Worm (Caenorhabditis elegans): Measurements from ENCODE around the gene sru-27.

The sru-27 gene

DNA sequence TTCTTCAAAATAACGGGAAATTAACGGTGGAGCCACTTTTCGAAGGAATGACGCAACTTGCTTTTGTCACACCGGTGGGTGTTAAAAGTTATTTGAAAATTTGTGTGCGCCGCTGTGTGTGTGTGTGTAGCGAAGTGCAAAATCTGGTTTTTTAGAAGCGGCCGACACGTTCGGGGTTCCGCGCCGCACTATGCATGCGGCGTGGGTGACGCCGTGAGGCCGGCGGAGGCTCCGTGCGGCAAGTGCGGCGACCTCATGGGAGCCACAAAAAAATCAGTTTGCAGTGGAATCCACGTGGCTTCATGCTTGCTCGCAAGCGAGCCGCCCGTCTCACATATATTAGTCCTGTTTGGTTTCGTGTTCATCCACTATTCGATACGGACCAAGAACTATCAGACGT, 44.0 kb upstream of the sru-27 start:
- TF ChIP-seq T23F11.4 (GFP tag; optimal IDR thresholded peaks at IDR 0.05) (no peak), C08G9.2 (tag; optimal IDR thresholded peaks at IDR 0.05) (no peak), unc-42 (tag; optimal IDR thresholded peaks at IDR 0.05) (no peak), ceh-19 (GFP tag; optimal IDR thresholded peaks at IDR 0.05) (no peak), ama-1 (optimal IDR thresholded peaks at IDR 0.05) (no peak), hlh-6 (tag; optimal IDR thresholded peaks at IDR 0.05) (no peak), mec-3 (tag; optimal IDR thresholded peaks at IDR 0.05; ENCODE audit: borderline replicate concordance) (no peak), K09A11.1 (tag; optimal IDR thresholded peaks at IDR 0.05; ENCODE audit: insufficient read depth) (no peak), ceh-45 (GFP tag; IDR thresholded peaks at IDR 0.05) (no peak), unc-86 (tag; optimal IDR thresholded peaks at IDR 0.05) (no peak), ceh-14 (tag; optimal IDR thresholded peaks at IDR 0.05) (no peak), hlh-30 (tag; optimal IDR thresholded peaks at IDR 0.05; ENCODE audit: insufficient read depth) (no peak)

DNA sequence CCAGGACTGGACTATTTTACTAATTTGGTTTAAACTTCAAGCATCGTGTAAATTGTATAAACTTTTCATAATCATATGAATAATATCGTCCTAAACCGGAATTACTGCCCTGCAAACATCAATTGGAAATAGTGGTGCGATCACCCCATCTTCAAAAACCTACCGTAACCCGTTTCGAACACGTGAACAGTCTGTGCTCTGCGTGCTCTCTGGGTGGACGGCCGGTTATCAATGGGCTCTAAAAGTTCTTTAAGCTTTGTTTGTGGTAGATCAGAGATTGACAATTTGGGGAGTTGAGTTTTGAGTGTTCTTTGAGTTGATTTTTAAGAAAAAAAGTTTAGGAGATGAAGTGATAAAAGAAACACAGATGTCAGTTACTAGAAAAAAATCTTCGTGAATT, 42.6 kb upstream of the sru-27 start:
- TF ChIP-seq sdc-2 (tag; optimal IDR thresholded peaks at IDR 0.05): no peak
- no peak for TF ChIP-seq eyg-1 (tag; optimal IDR thresholded peaks at IDR 0.05)

DNA sequence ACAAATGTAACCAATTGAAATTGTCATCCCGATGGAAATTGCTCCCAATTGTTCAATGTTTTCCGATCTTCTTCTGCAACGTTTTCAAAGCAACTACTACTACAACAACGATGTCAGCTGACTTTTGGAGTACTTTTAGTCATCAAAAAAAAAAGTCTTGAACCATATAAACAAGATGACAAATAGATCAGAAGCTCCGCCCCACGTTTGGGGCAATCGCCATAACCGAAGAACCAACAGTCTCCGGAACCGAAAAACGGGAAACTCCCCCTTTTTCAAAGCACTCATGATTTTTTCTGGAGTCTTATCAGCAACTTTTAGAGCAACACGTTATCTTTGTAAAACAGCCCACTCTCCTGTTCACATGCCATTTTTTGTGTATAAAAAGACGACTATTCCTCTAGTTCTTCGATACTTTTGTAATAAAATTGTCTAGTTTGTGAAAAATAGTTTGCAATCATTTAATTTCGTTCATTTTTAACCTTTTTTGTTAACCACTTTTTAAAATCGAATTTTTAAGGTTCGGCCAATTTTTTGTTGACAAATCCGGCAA, 39.8 kb upstream of the sru-27 start:
- no peak for TF ChIP-seq ztf-16 (tag; optimal IDR thresholded peaks at IDR 0.05)
- TF ChIP-seq hlh-6 (tag; optimal IDR thresholded peaks at IDR 0.05): no peak
- TF ChIP-seq pha-4 (tag; optimal IDR thresholded peaks at IDR 0.05): no peak
- no peak for TF ChIP-seq ama-1 (optimal IDR thresholded peaks at IDR 0.05)
- peak; percentile 68 for TF ChIP-seq elt-2 (tag; optimal IDR thresholded peaks at IDR 0.05)
- TF ChIP-seq ceh-48 (tag; optimal IDR thresholded peaks at IDR 0.05): no peak
- TF ChIP-seq fax-1 (tag; optimal IDR thresholded peaks at IDR 0.05): no peak
- TF ChIP-seq unc-42 (tag; optimal IDR thresholded peaks at IDR 0.05): no peak

DNA sequence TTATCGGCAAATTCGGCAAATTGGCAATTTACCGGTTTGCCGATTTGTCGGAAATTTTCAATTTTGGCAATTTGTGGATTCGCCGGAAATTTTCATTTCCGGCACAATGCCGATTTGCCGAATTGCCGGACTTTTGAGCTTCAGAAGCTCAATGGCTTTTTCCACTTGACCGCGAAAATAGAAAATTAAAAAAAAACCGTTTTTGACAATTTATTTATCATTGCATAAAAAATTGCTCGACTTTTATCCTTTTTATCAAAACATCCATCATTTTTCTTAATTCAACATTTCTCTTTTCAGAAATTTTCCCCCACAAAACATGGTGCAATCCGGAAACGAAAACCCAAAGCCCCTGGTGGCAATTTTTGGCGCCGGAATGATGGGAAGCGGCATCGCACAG, 39.2 kb upstream of the sru-27 start, which contains the start of gene hacd-1:
hacd-1 (plus strand) TSS at position 301 of the 400 bp plus-strand sequence.
- no peak for TF ChIP-seq tbx-7 (tag; optimal IDR thresholded peaks at IDR 0.05)
- TF ChIP-seq nhr-232 (tag; optimal IDR thresholded peaks at IDR 0.05): no peak
- TF ChIP-seq pag-3 (tag; optimal IDR thresholded peaks at IDR 0.05; ENCODE audit: borderline replicate concordance): no peak

DNA sequence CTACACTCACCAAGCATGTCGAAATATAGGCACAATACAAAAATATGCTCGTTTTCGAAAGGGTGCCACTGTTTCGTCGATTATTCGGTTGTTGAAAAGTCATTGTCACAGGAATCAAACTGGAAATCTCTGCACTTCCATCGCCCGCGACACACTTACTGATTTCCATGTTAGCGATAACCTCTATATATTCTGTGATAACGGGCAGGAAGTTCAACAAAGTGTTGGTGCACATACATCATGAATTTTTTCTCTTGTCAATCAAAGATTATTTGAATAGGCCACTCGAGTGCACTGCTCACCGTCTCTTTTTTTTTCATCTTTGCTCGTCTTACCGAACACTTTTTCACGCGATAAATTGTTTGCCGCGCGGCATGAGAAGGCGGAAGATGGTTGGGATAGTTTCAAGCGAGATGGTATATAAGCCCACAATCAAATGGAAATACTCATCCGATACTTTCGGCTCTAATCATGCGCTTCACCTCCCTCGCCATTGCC, 34.6 kb upstream of the sru-27 start, which contains the start of the genes fpn-1.2 and pqn-54:
fpn-1.2 (minus strand) TSS at position 157 of the 498 bp plus-strand sequence.
pqn-54 (plus strand) TSS at position 448 of the 498 bp plus-strand sequence.
- TF ChIP-seq ahr-1 (tag; optimal IDR thresholded peaks at IDR 0.05) (no peak), tbx-7 (tag; optimal IDR thresholded peaks at IDR 0.05) (no peak), elt-4 (tag; optimal IDR thresholded peaks at IDR 0.05) (no peak), C08G9.2 (tag; optimal IDR thresholded peaks at IDR 0.05) (no peak), ztf-16 (tag; optimal IDR thresholded peaks at IDR 0.05) (no peak), elt-2 (tag; optimal IDR thresholded peaks at IDR 0.05) (peak; percentile 27)

DNA sequence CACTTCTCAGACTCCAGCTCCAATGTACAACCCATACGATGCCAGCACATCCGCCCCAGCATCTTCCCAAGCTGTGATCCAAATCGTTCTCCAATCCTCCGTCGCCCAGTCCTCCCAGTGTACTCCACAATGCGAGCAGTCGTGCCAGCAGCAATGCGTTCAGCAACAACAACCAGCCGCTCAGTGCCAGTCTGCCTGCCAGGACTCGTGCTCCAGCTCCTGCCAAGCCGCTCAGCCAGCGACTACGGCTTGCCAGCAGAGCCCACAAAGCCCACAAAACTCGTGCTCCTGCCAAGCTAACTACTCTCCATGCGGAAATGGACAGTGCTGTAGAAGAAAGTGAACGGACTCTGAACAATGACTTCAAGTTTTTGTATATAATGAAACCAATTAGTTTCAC, 33.3 kb upstream of the sru-27 start:
- no peak for TF ChIP-seq Y22D7AL.16 (tag; optimal IDR thresholded peaks at IDR 0.05)
- no peak for TF ChIP-seq tbx-7 (tag; optimal IDR thresholded peaks at IDR 0.05)
- no peak for TF ChIP-seq unc-42 (tag; optimal IDR thresholded peaks at IDR 0.05)
- no peak for TF ChIP-seq K02D7.2 (tag; optimal IDR thresholded peaks at IDR 0.05)
- peak; percentile 48 for TF ChIP-seq elt-4 (tag; optimal IDR thresholded peaks at IDR 0.05)
- TF ChIP-seq dve-1 (tag; optimal IDR thresholded peaks at IDR 0.05): no peak

DNA sequence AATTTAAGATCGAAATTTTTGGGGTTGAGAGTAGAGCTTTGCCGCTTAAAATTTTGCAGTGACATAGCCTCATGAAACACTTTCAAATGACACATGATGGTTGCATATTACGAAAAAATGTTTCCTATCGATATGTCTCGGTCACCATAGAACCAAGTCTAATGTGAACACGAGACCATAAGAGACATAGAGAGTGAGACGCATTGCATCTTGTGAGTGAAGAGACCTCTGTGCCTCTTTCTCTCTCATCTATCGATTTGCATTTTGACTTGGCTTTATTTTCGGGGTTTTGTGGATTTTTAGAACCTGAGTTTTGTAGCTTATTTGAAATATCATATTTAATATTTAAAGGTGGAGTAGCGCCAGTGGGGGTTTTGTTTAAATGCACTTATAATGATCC, 32.3 kb upstream of the sru-27 start:
- TF ChIP-seq unc-86 (tag; optimal IDR thresholded peaks at IDR 0.05) (no peak), fkh-6 (tag; optimal IDR thresholded peaks at IDR 0.05) (no peak), ceh-48 (tag; optimal IDR thresholded peaks at IDR 0.05) (peak; percentile 66), zip-5 (tag; optimal IDR thresholded peaks at IDR 0.05) (no peak), unc-55 (GFP tag; optimal IDR thresholded peaks at IDR 0.05) (peak; percentile 17), hlh-30 (tag; optimal IDR thresholded peaks at IDR 0.05; ENCODE audit: insufficient read depth) (peak; percentile 90), fkh-10 (GFP tag; optimal IDR thresholded peaks at IDR 0.05) (no peak), ztf-16 (tag; optimal IDR thresholded peaks at IDR 0.05) (no peak), ceh-6 (GFP tag; optimal IDR thresholded peaks at IDR 0.05) (no peak), F13H6.1 (tag; optimal IDR thresholded peaks at IDR 0.05) (no peak), hlh-15 (tag; optimal IDR thresholded peaks at IDR 0.05) (no peak), dve-1 (tag; optimal IDR thresholded peaks at IDR 0.05) (no peak), nhr-11 (tag; optimal IDR thresholded peaks at IDR 0.05) (no peak), gmeb-2 (tag; optimal IDR thresholded peaks at IDR 0.05) (no peak), nhr-232 (tag; optimal IDR thresholded peaks at IDR 0.05) (no peak), hlh-13 (GFP tag; optimal IDR thresholded peaks at IDR 0.05) (no peak), unc-3 (GFP tag; conservative IDR thresholded peaks at IDR 0.05) (no peak), unc-3 (tag; optimal IDR thresholded peaks at IDR 0.05) (no peak), pax-1 (tag; optimal IDR thresholded peaks at IDR 0.05) (no peak), hlh-6 (tag; optimal IDR thresholded peaks at IDR 0.05) (no peak)
